Worm (Caenorhabditis elegans) whole organism, L4 larva: ENCODE data around the gene twk-20.
A peak's percentile ranks its signal among the peaks of the same experiment; 100 is the strongest.

ENCODE experiments used
- F44E2.7 ChIP-seq: fragments of 200-800 bp; sonication (Bioruptor generic); IDR thresholded peaks from 2 replicates; pipeline ENCODE4 v2.1.2; 2022; ENCODE audit warnings: missing genetic modification characterization, missing compliant biosample characterization
- aha-1 ChIP-seq: fragments of 150-350 bp; peaks from one replicate; lab custom pipeline; 2014; ENCODE audit warnings: missing biosample characterization, missing genetic modification characterization
- arid-1 ChIP-seq: fragments of 200-800 bp; sonication (Bioruptor generic); conservative IDR thresholded peaks from 2 replicates; pipeline ENCODE4 v1.3.6; 2022; ENCODE audit warnings: missing genetic modification reagents, missing genetic modification characterization, missing compliant biosample characterization
- attf-4 ChIP-seq: sonication (generic microtip); optimal IDR thresholded peaks from 3 replicates; lab custom pipeline; 2017; ENCODE audit warnings: missing biosample characterization, missing genetic modification characterization
- ceh-44 ChIP-seq: fragments of 200-800 bp; sonication (Bioruptor generic); IDR thresholded peaks from 2 replicates; pipeline ENCODE4 v1.3.6; 2022; ENCODE audit warnings: missing genetic modification reagents, missing genetic modification characterization, missing compliant biosample characterization
- ceh-62 ChIP-seq: sonication (generic microtip); optimal IDR thresholded peaks from 2 replicates; lab custom pipeline; 2017; ENCODE audit warnings: missing biosample characterization, missing genetic modification characterization
- ces-1 ChIP-seq: fragments of 150-350 bp; sonication (generic microtip); optimal IDR thresholded peaks from 4 replicates; lab custom pipeline; 2014; ENCODE audit warnings: missing biosample characterization, missing genetic modification reagents, missing genetic modification characterization
- ctbp-1 ChIP-seq: fragments of 200-800 bp; sonication (Bioruptor generic); IDR thresholded peaks from 2 replicates; pipeline ENCODE4 v1.3.6; 2022; ENCODE audit warnings: missing genetic modification reagents, missing genetic modification characterization, missing compliant biosample characterization
- daf-12 ChIP-seq: fragments of 150-350 bp; optimal IDR thresholded peaks from 2 replicates; lab custom pipeline; 2014; ENCODE audit warnings: missing biosample characterization, missing genetic modification reagents, missing genetic modification characterization
- daf-16 ChIP-seq, 3 experiments: sonication (generic microtip); optimal IDR thresholded peaks; 2 replicates each; lab custom pipeline; 2016 to 2017; ENCODE audit warnings: missing genetic modification characterization in 3 of 3, missing genetic modification reagents in 3 of 3, mild to moderate bottlenecking in 2 of 3, missing compliant biosample characterization in 2 of 3, missing biosample characterization in 1 of 3, moderate library complexity in 1 of 3
- daf-19 ChIP-seq: fragments of 200-800 bp; sonication (Bioruptor generic); conservative IDR thresholded peaks from 2 replicates; pipeline ENCODE4 v1.3.6; 2022; ENCODE audit warnings: missing genetic modification characterization, missing compliant biosample characterization
- dmd-6 ChIP-seq: fragments of 200-800 bp; sonication (Bioruptor generic); IDR thresholded peaks from 2 replicates; pipeline ENCODE4 v1.3.6; 2022; ENCODE audit warnings: missing genetic modification reagents, missing genetic modification characterization, missing compliant biosample characterization
- dmd-8 ChIP-seq: fragments of 200-800 bp; sonication (Bioruptor generic); IDR thresholded peaks from 2 replicates; pipeline ENCODE4 v1.3.6; 2022; ENCODE audit warnings: missing genetic modification characterization, missing compliant biosample characterization
- dpl-1 ChIP-seq: fragments of 150-350 bp; optimal IDR thresholded peaks from 2 replicates; lab custom pipeline; 2014; ENCODE audit warnings: missing biosample characterization, missing genetic modification reagents, missing genetic modification characterization
- dve-1 ChIP-seq: sonication (generic microtip); optimal IDR thresholded peaks from 2 replicates; lab custom pipeline; 2017; ENCODE audit warnings: antibody characterized with exemption, mild to moderate bottlenecking, missing genetic modification characterization, missing compliant biosample characterization; ENCODE audit not compliant: insufficient read depth
- egl-43 ChIP-seq: fragments of 200-800 bp; sonication (Bioruptor generic); IDR thresholded peaks from 2 replicates; pipeline ENCODE4 v1.3.6; 2022; ENCODE audit warnings: missing genetic modification reagents, missing genetic modification characterization, missing compliant biosample characterization
- fkh-10 ChIP-seq: fragments of 150-350 bp; optimal IDR thresholded peaks from 2 replicates; lab custom pipeline; 2014; ENCODE audit warnings: missing biosample characterization, missing genetic modification reagents, missing genetic modification characterization
- fos-1 ChIP-seq: fragments of 150-350 bp; optimal IDR thresholded peaks from 2 replicates; lab custom pipeline; 2014; ENCODE audit warnings: missing biosample characterization, missing genetic modification characterization
- hif-1 ChIP-seq, 2 experiments: sonication (generic microtip); optimal IDR thresholded peaks; 2 replicates each; lab custom pipeline; 2016 to 2017; ENCODE audit warnings: missing compliant biosample characterization in 2 of 2, missing genetic modification characterization in 2 of 2, missing genetic modification reagents in 2 of 2, missing genotype in 2 of 2, mild to moderate bottlenecking in 1 of 2
- hlh-11 ChIP-seq: fragments of 200-800 bp; sonication (Bioruptor generic); optimal IDR thresholded peaks from 2 replicates; lab custom pipeline; 2018; ENCODE audit warnings: mild to moderate bottlenecking, missing genetic modification characterization, missing compliant biosample characterization
- hlh-30 ChIP-seq: sonication (generic microtip); optimal IDR thresholded peaks from 2 replicates; lab custom pipeline; 2017; ENCODE audit warnings: antibody characterized with exemption, mild to moderate bottlenecking, missing genetic modification characterization, missing compliant biosample characterization; ENCODE audit not compliant: insufficient read depth
- hmg-1.1 ChIP-seq: fragments of 200-800 bp; sonication (Bioruptor generic); IDR thresholded peaks from 2 replicates; pipeline ENCODE4 v1.3.6; 2022; ENCODE audit warnings: missing genetic modification reagents, missing genetic modification characterization, missing compliant biosample characterization
- lim-7 ChIP-seq: fragments of 200-800 bp; sonication (Bioruptor generic); IDR thresholded peaks from 2 replicates; pipeline ENCODE4 v1.3.6; 2022; ENCODE audit warnings: missing genetic modification characterization, missing compliant biosample characterization
- lin-29 ChIP-seq: fragments of 200-800 bp; sonication (Bioruptor generic); IDR thresholded peaks from 2 replicates; pipeline ENCODE4 v1.3.6; 2022; ENCODE audit warnings: missing genetic modification reagents, missing genetic modification characterization, missing compliant biosample characterization
- lin-39 ChIP-seq: fragments of 150-350 bp; optimal IDR thresholded peaks from 2 replicates; lab custom pipeline; 2014; ENCODE audit warnings: missing biosample characterization, missing genetic modification reagents, missing genetic modification characterization
- lir-3 ChIP-seq: sonication (generic microtip); optimal IDR thresholded peaks from 2 replicates; lab custom pipeline; 2016; ENCODE audit warnings: mild to moderate bottlenecking, missing genetic modification characterization, missing compliant biosample characterization
- lsy-2 ChIP-seq, 2 experiments: fragments of 150-350 bp in 1 of 2; sonication (generic microtip) in 1 of 2; optimal IDR thresholded peaks; 2 replicates each; lab custom pipeline; 2014 to 2017; ENCODE audit warnings: missing biosample characterization in 2 of 2, missing genetic modification characterization in 2 of 2
- madf-5 ChIP-seq, 2 experiments: fragments of 200-800 bp; sonication (Bioruptor generic); IDR thresholded peaks; 2 replicates each; pipeline ENCODE4 v1.3.6; 2022; ENCODE audit warnings: missing compliant biosample characterization in 2 of 2, missing genetic modification characterization in 2 of 2
- madf-9 ChIP-seq: fragments of 200-800 bp; sonication (Bioruptor generic); conservative IDR thresholded peaks from 2 replicates; pipeline ENCODE4 v1.3.6; 2022; ENCODE audit warnings: missing genetic modification reagents, missing genetic modification characterization, missing compliant biosample characterization
- mep-1 ChIP-seq: fragments of 150-350 bp; sonication (generic microtip); optimal IDR thresholded peaks from 3 replicates; lab custom pipeline; 2014; ENCODE audit warnings: missing biosample characterization, missing genetic modification characterization
- mes-2 ChIP-seq: sonication (generic microtip); optimal IDR thresholded peaks from 2 replicates; lab custom pipeline; 2016; ENCODE audit warnings: missing genotype, mild to moderate bottlenecking, missing genetic modification characterization, missing compliant biosample characterization; ENCODE audit not compliant: poor library complexity, severe bottlenecking
- nhr-10 ChIP-seq: fragments of 150-350 bp; optimal IDR thresholded peaks from 2 replicates; lab custom pipeline; 2014; ENCODE audit warnings: missing biosample characterization, missing genetic modification characterization
- nhr-111 ChIP-seq: fragments of 200-800 bp; sonication (Bioruptor generic); optimal IDR thresholded peaks from 2 replicates; lab custom pipeline; 2018; ENCODE audit warnings: mild to moderate bottlenecking, missing genetic modification characterization, missing compliant biosample characterization
- nhr-28 ChIP-seq: fragments of 150-350 bp; optimal IDR thresholded peaks from 2 replicates; lab custom pipeline; 2014; ENCODE audit warnings: missing biosample characterization, missing genetic modification characterization
- nhr-48 ChIP-seq: sonication (generic microtip); optimal IDR thresholded peaks from 2 replicates; lab custom pipeline; 2016; ENCODE audit warnings: mild to moderate bottlenecking, missing genetic modification characterization, missing compliant biosample characterization
- nhr-77 ChIP-seq: fragments of 150-350 bp; optimal IDR thresholded peaks from 2 replicates; lab custom pipeline; 2014; ENCODE audit warnings: missing biosample characterization, missing genetic modification characterization
- pha-4 ChIP-seq, 2 experiments: fragments of 150-350 bp in 1 of 2; fragments of 200-800 bp in 1 of 2; sonication (Bioruptor generic) in 1 of 2; IDR thresholded peaks in 1 of 2; optimal IDR thresholded peaks in 1 of 2; 2 replicates each; pipeline versions ENCODE4 v1.3.6 to Lab custom; 2014 to 2022; ENCODE audit warnings: missing genetic modification characterization in 2 of 2, missing genetic modification reagents in 2 of 2, missing biosample characterization in 1 of 2, missing compliant biosample characterization in 1 of 2
- php-3 ChIP-seq: fragments of 200-800 bp; sonication (Bioruptor generic); IDR thresholded peaks from 2 replicates; pipeline ENCODE4 v1.3.6; 2022; ENCODE audit warnings: missing genetic modification reagents, missing genetic modification characterization, missing compliant biosample characterization
- pqm-1 ChIP-seq: sonication (generic microtip); optimal IDR thresholded peaks from 2 replicates; lab custom pipeline; 2017; ENCODE audit warnings: missing biosample characterization, missing genetic modification characterization
- rbr-2 ChIP-seq: sonication (generic microtip); optimal IDR thresholded peaks from 2 replicates; lab custom pipeline; 2016; ENCODE audit warnings: missing genotype, missing genetic modification characterization, missing compliant biosample characterization
- snpc-1.2 ChIP-seq: fragments of 200-800 bp; sonication (Bioruptor generic); IDR thresholded peaks from 2 replicates; pipeline ENCODE4 v1.3.6; 2022; ENCODE audit warnings: missing genetic modification reagents, missing genetic modification characterization, missing compliant biosample characterization
- spr-3 ChIP-seq: fragments of 200-800 bp; sonication (Bioruptor generic); optimal IDR thresholded peaks from 2 replicates; lab custom pipeline; 2018; ENCODE audit warnings: mild to moderate bottlenecking, missing genetic modification characterization, missing compliant biosample characterization
- tra-1 ChIP-seq: fragments of 200-800 bp; sonication (Bioruptor generic); IDR thresholded peaks from 2 replicates; pipeline ENCODE4 v1.3.6; 2022; ENCODE audit warnings: missing genetic modification reagents, missing genetic modification characterization, missing compliant biosample characterization
- zfp-2 ChIP-seq: sonication (generic microtip); optimal IDR thresholded peaks from 2 replicates; lab custom pipeline; 2016; ENCODE audit warnings: mild to moderate bottlenecking, missing genetic modification characterization, missing compliant biosample characterization
- zip-11 ChIP-seq: fragments of 200-800 bp; sonication (Bioruptor generic); IDR thresholded peaks from 2 replicates; pipeline ENCODE4 v1.3.6; 2022; ENCODE audit warnings: missing genetic modification characterization, missing compliant biosample characterization
- ztf-11 ChIP-seq: fragments of 150-350 bp; optimal IDR thresholded peaks from 2 replicates; lab custom pipeline; 2014; ENCODE audit warnings: missing biosample characterization, missing genetic modification characterization

The twk-20 gene

DNA sequence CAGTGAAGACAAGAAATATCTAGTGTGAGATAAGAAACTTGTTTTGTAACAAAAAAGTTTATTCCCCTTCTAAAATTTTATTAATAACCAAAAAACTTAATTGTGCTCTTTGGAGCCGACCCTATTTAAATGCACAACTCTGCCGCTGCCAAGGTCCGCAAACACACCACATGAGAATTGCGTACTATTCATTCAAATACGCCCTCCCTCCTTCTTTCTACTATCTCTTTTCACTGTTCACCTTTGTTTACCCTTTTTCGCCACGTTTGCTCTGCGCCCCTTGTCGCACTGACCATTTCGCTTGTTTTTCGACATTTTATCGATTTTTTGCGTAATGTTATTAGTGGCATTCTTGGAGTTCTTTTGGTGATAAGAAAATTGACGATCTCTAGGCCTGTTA is 30.0 kb downstream of the twk-20 start:
- TF ChIP-seq attf-4 (tag; lab: Kevin White, UChicago) (no peak), daf-12 (tag; lab: Kevin White, UChicago) (no peak), fos-1 (tag; lab: Kevin White, UChicago) (no peak), madf-5 (GFP tag; IDR thresholded peaks at IDR 0.05; lab: Robert Waterston, UW) (no peak), dpl-1 (GFP tag; lab: Kevin White, UChicago) (peak; percentile 74), nhr-77 (no peak), zfp-2 (no peak), pha-4 (GFP tag; IDR thresholded peaks at IDR 0.05; lab: Robert Waterston, UW) (peak; percentile 53; the same call in 1 of the 2 replicates), pha-4 (tag; optimal IDR thresholded peaks at IDR 0.05; lab: Kevin White, UChicago) (peak; percentile 65), F44E2.7 (no peak), mep-1 (peak; percentile 62), nhr-48 (no peak), daf-16 (GFP tag; optimal IDR thresholded peaks at IDR 0.05; lab: Kevin White, UChicago) (no peak), daf-16 (tag; optimal IDR thresholded peaks at IDR 0.05; lab: Kevin White, UChicago) (peak; percentile 96), lin-29 (no peak), lsy-2 (tag; optimal IDR thresholded peaks at IDR 0.05; lab: Kevin White, UChicago) (peak in 1 of 2 experiments; percentile 44), hlh-30 (tag; lab: Kevin White, UChicago) (peak; percentile 5), nhr-111 (no peak), mes-2 (tag; lab: Kevin White, UChicago) (peak; percentile 63), dmd-6 (GFP tag; lab: Robert Waterston, UW) (peak; percentile 10; the same call in 1 of the 2 replicates), spr-3 (no peak), snpc-1.2 (no peak), nhr-28 (peak; percentile 57), ceh-62 (tag; lab: Kevin White, UChicago) (no peak), lir-3 (tag; lab: Kevin White, UChicago) (no peak), egl-43 (GFP tag; lab: Robert Waterston, UW) (no peak), ctbp-1 (GFP tag; lab: Robert Waterston, UW) (no peak), madf-9 (GFP tag; lab: Robert Waterston, UW) (no peak), hlh-11 (peak; percentile 67), dve-1 (tag; lab: Kevin White, UChicago) (peak; percentile 75), daf-19 (GFP tag; lab: Robert Waterston, UW) (no peak), nhr-10 (tag; lab: Kevin White, UChicago) (no peak), php-3 (no peak), hmg-1.1 (no peak), pqm-1 (tag; lab: Kevin White, UChicago) (peak; percentile 39), lin-39 (tag; lab: Kevin White, UChicago) (no peak)
- TF ChIP-seq, all 104 proteins: peak for 12

DNA sequence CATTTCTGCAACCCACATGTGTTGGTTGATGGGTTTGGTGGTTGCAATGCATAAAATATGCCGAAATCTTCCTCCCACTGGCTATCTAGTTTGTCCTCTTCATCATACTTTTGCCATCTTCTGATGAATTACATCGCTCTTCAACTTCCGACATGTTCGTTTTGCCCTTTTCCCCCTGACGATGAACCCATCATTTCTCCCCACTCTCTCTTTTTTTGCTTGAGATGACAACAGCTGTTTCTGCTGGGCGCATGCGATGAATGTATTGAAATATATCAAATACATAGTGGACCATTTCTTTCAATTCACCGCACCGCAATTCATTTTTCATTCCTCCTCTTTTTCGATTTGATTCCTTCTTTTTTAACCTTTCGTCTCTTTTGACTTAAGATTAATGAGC is 31.3 kb downstream of the twk-20 start:
- 0 out of 2 replicates have a peak, but pooled peaks have one; percentile 32 for TF ChIP-seq tra-1 (GFP tag; lab: Robert Waterston, UW)
- TF ChIP-seq lsy-2 (tag; optimal IDR thresholded peaks at IDR 0.05; lab: Kevin White, UChicago), result peak in 1 of 2 experiments; percentile 2
- TF ChIP-seq pqm-1 (tag; lab: Kevin White, UChicago), result no peak

DNA sequence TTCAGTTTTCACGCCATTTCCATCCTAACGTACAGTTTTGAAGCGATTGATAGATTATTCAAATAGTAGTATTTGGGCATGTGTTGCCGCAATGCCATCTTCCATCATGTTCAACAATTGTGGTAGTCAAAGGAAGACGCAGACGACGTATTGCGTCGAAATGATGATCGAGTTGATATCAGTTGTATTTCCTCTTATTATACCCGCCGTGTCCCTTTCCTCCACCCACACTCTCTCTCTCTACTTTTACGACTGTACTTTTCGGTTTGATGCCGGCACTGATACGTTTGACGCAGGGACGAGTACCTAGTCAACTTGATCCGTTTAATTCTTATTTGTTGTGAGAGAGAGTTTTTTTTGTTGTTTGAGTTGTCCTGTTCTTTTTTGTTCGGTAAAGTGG is 32.9 kb downstream of the twk-20 start:
- TF ChIP-seq dpl-1 (GFP tag; lab: Kevin White, UChicago), result no peak
- peak; percentile 56 for TF ChIP-seq dve-1 (tag; lab: Kevin White, UChicago)
- TF ChIP-seq rbr-2 (tag; lab: Kevin White, UChicago), result no peak
- peak; percentile 85 for TF ChIP-seq aha-1 (tag; lab: Kevin White, UChicago)
- no peak for TF ChIP-seq lin-39 (tag; lab: Kevin White, UChicago)
- peak; percentile 76 for TF ChIP-seq nhr-28
- peak; percentile 72 for TF ChIP-seq pqm-1 (tag; lab: Kevin White, UChicago)
- TF ChIP-seq madf-5 (GFP tag; IDR thresholded peaks at IDR 0.05; lab: Robert Waterston, UW), result no peak
- peak; percentile 50; the same call in 1 of the 2 replicates for TF ChIP-seq dmd-6 (GFP tag; lab: Robert Waterston, UW)
- no peak for TF ChIP-seq lim-7 (GFP tag; lab: Robert Waterston, UW)
- peak; percentile 14 for TF ChIP-seq nhr-77
- TF ChIP-seq mes-2 (tag; lab: Kevin White, UChicago), result peak; percentile 39
- no peak for TF ChIP-seq hif-1 (tag; optimal IDR thresholded peaks at IDR 0.05; lab: Kevin White, UChicago)
- TF ChIP-seq ces-1, result no peak
- TF ChIP-seq dmd-8 (GFP tag; lab: Robert Waterston, UW), result no peak
- no peak for TF ChIP-seq zip-11 (GFP tag; lab: Robert Waterston, UW)
- TF ChIP-seq ztf-11, result no peak
- peak; percentile 61 for TF ChIP-seq hlh-11
- TF ChIP-seq arid-1 (GFP tag; lab: Robert Waterston, UW), result no peak
- no peak for TF ChIP-seq ceh-44 (GFP tag; lab: Robert Waterston, UW)
- peak; percentile 5 for TF ChIP-seq hlh-30 (tag; lab: Kevin White, UChicago)
- no peak for TF ChIP-seq fkh-10 (GFP tag; lab: Kevin White, UChicago)
